Worm (Caenorhabditis elegans): ENCODE data around the gene F59E11.5.

Gene F59E11.5

DNA sequence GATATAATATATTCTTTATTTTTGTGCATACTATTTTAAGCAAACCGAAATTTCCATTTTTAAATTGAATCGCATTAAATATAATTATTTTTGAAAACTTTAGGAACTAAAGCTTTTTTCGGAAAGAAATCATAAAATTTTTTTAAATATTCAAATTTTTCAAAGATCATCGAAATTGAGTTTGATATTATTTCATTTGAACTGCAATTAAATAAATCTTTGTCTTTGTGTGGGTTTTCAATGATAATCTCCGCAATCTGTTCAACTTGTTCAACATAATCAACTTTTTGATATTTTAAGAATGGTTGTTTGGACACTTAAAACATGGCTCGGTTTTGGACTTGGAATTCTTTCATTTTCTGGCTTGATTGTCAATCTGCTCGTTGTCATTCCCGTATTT, 14.3 kb downstream of the F59E11.5 start, which contains the start of gene srx-2:
Gene srx-2 (plus strand): TSS at position 301 of the 400 bp plus-strand sequence.
- TF ChIP-seq hnd-1 (tag; optimal IDR thresholded peaks at IDR 0.05): no peak
- TF ChIP-seq flt-1 (GFP tag; IDR thresholded peaks at IDR 0.05): no peak
- TF ChIP-seq ceh-36 (tag; optimal IDR thresholded peaks at IDR 0.05): no peak
- TF ChIP-seq ama-1 (optimal IDR thresholded peaks at IDR 0.05): no peak
- TF ChIP-seq ets-7 (tag; optimal IDR thresholded peaks at IDR 0.05): no peak
- no peak for TF ChIP-seq hmbx-1 (tag; optimal IDR thresholded peaks at IDR 0.05)
- TF ChIP-seq F13C5.2 (tag; optimal IDR thresholded peaks at IDR 0.05): no peak
- no peak for TF ChIP-seq tbx-37 (GFP tag; conservative IDR thresholded peaks at IDR 0.05)
- no peak for TF ChIP-seq aly-1 (tag; optimal IDR thresholded peaks at IDR 0.05)
- TF ChIP-seq tbx-11 (GFP tag; IDR thresholded peaks at IDR 0.05): no peak
- no peak for TF ChIP-seq ceh-13 (GFP tag; optimal IDR thresholded peaks at IDR 0.05)
- no peak for TF ChIP-seq B0310.2 (tag; optimal IDR thresholded peaks at IDR 0.05)
- no peak for TF ChIP-seq scrt-1 (GFP tag; IDR thresholded peaks at IDR 0.05)

DNA sequence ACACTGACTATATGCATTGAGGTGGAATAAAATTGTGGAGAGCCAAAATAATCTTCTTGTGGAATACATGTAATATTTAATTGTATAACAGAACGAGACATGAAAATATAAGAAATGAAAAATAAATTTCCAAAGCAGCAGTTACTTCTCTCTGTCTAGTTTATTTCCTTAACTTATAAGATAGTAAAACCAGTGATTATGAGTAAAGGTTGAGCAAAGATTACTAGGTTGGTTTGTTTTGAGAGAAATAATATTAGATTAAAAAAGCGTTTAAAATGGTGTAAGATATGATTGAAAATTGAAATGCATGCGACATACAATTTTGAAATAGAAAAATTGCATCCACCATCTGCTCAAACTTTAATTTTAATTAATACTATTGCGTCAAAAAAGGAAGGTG, 18.9 kb downstream of the F59E11.5 start, which contains the start of gene srh-201:
Gene srh-201 (minus strand): TSS at position 101 of the 400 bp plus-strand sequence.
- TF ChIP-seq tbx-37 (GFP tag; conservative IDR thresholded peaks at IDR 0.05) (no peak), ceh-36 (tag; optimal IDR thresholded peaks at IDR 0.05) (no peak), hmg-4 (GFP tag; optimal IDR thresholded peaks at IDR 0.05) (no peak), hmbx-1 (tag; optimal IDR thresholded peaks at IDR 0.05) (no peak), ama-1 (optimal IDR thresholded peaks at IDR 0.05) (no peak)

DNA sequence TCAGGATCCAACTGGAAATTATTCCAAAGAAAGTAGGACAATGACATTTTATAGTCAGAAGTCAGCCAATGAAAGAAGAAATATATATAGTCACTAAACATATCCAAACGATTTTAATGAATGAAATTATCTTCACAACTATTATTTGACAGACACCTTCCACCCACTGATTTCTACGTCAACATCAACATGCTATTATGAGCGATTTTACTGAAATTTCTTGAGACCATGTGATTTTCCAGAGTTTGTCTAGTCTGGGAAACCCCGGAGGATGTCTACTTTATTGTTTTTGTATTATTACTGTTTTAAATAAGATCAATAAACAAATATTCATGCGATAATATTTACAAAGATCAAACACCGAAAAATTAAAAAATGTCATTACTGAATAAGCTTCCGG, 20.6 kb downstream of the F59E11.5 start, which contains the start of gene srt-18:
Gene srt-18 (minus strand): TSS at position 101 of the 400 bp plus-strand sequence.
- TF ChIP-seq ceh-36 (tag; optimal IDR thresholded peaks at IDR 0.05) (no peak), tbx-11 (GFP tag; IDR thresholded peaks at IDR 0.05) (no peak), hnd-1 (tag; optimal IDR thresholded peaks at IDR 0.05) (no peak), aly-1 (tag; optimal IDR thresholded peaks at IDR 0.05) (no peak), pes-1 (GFP tag; IDR thresholded peaks at IDR 0.05) (no peak), tbx-37 (GFP tag; conservative IDR thresholded peaks at IDR 0.05) (no peak), ama-1 (optimal IDR thresholded peaks at IDR 0.05) (no peak), tra-4 (tag; optimal IDR thresholded peaks at IDR 0.05) (no peak), sea-1 (GFP tag; conservative IDR thresholded peaks at IDR 0.05) (no peak), hmg-4 (GFP tag; optimal IDR thresholded peaks at IDR 0.05) (no peak), flt-1 (GFP tag; IDR thresholded peaks at IDR 0.05) (no peak), hmbx-1 (tag; optimal IDR thresholded peaks at IDR 0.05) (no peak)

- no peak for TF ChIP-seq tra-4 (tag; optimal IDR thresholded peaks at IDR 0.05)
- no peak for TF ChIP-seq ama-1 (optimal IDR thresholded peaks at IDR 0.05)
- no peak for TF ChIP-seq hnd-1 (tag; optimal IDR thresholded peaks at IDR 0.05)
- TF ChIP-seq tbx-37 (GFP tag; conservative IDR thresholded peaks at IDR 0.05): no peak
- no peak for TF ChIP-seq B0310.2 (tag; optimal IDR thresholded peaks at IDR 0.05)
Measured at ce11 chrV:9016479-9016878, 21.6 kb downstream of the F59E11.5 start, which contains the start of gene oac-40. Gene oac-40, plus strand, starts transcription at chrV:9016779.

- TF ChIP-seq tra-4 (tag; optimal IDR thresholded peaks at IDR 0.05): no peak
- no peak for TF ChIP-seq ets-7 (tag; optimal IDR thresholded peaks at IDR 0.05)
- no peak for TF ChIP-seq pes-1 (GFP tag; IDR thresholded peaks at IDR 0.05)
- no peak for TF ChIP-seq aly-1 (tag; optimal IDR thresholded peaks at IDR 0.05)
- no peak for TF ChIP-seq scrt-1 (GFP tag; IDR thresholded peaks at IDR 0.05)
- TF ChIP-seq hnd-1 (tag; optimal IDR thresholded peaks at IDR 0.05): no peak
- no peak for TF ChIP-seq tbx-11 (GFP tag; IDR thresholded peaks at IDR 0.05)
- no peak for TF ChIP-seq F13C5.2 (tag; optimal IDR thresholded peaks at IDR 0.05)
- no peak for TF ChIP-seq flt-1 (GFP tag; IDR thresholded peaks at IDR 0.05)
- no peak for TF ChIP-seq ceh-36 (tag; optimal IDR thresholded peaks at IDR 0.05)
- TF ChIP-seq hmg-4 (GFP tag; optimal IDR thresholded peaks at IDR 0.05): no peak
- no peak for TF ChIP-seq B0310.2 (tag; optimal IDR thresholded peaks at IDR 0.05)
- TF ChIP-seq ceh-13 (GFP tag; optimal IDR thresholded peaks at IDR 0.05): no peak
- TF ChIP-seq ama-1 (optimal IDR thresholded peaks at IDR 0.05): no peak
- TF ChIP-seq sea-1 (GFP tag; conservative IDR thresholded peaks at IDR 0.05): no peak
- TF ChIP-seq hmbx-1 (tag; optimal IDR thresholded peaks at IDR 0.05): no peak
- no peak for TF ChIP-seq tbx-37 (GFP tag; conservative IDR thresholded peaks at IDR 0.05)
Measured at ce11 chrV:9018871-9019270, 24.0 kb downstream of the F59E11.5 start.

ce11 chrV:9022078-9022477, 27.2 kb downstream of the F59E11.5 start, which contains the start of gene oac-41:
Gene oac-41, minus strand, starts transcription at chrV:9022178.
- TF ChIP-seq aly-1 (tag; optimal IDR thresholded peaks at IDR 0.05): no peak
- TF ChIP-seq tbx-11 (GFP tag; IDR thresholded peaks at IDR 0.05): no peak
- TF ChIP-seq flt-1 (GFP tag; IDR thresholded peaks at IDR 0.05): no peak
- no peak for TF ChIP-seq pes-1 (GFP tag; IDR thresholded peaks at IDR 0.05)
- TF ChIP-seq hmbx-1 (tag; optimal IDR thresholded peaks at IDR 0.05): no peak
- TF ChIP-seq ceh-13 (GFP tag; optimal IDR thresholded peaks at IDR 0.05): no peak
- no peak for TF ChIP-seq tra-4 (tag; optimal IDR thresholded peaks at IDR 0.05)
- no peak for TF ChIP-seq ets-7 (tag; optimal IDR thresholded peaks at IDR 0.05)
- TF ChIP-seq B0310.2 (tag; optimal IDR thresholded peaks at IDR 0.05): no peak
- TF ChIP-seq scrt-1 (GFP tag; IDR thresholded peaks at IDR 0.05): no peak
- TF ChIP-seq ama-1 (optimal IDR thresholded peaks at IDR 0.05): no peak
- no peak for TF ChIP-seq F13C5.2 (tag; optimal IDR thresholded peaks at IDR 0.05)
- TF ChIP-seq hmg-4 (GFP tag; optimal IDR thresholded peaks at IDR 0.05): no peak
- no peak for TF ChIP-seq hnd-1 (tag; optimal IDR thresholded peaks at IDR 0.05)
- no peak for TF ChIP-seq ceh-36 (tag; optimal IDR thresholded peaks at IDR 0.05)

ce11 chrV:9024713-9025112, 29.8 kb downstream of the F59E11.5 start, which contains the start of gene bus-1:
Gene bus-1, minus strand, starts transcription at chrV:9024813.
- no peak for TF ChIP-seq ceh-13 (GFP tag; optimal IDR thresholded peaks at IDR 0.05)
- TF ChIP-seq hmg-4 (GFP tag; optimal IDR thresholded peaks at IDR 0.05): no peak
- TF ChIP-seq pes-1 (GFP tag; IDR thresholded peaks at IDR 0.05): no peak
- TF ChIP-seq sea-1 (GFP tag; conservative IDR thresholded peaks at IDR 0.05): no peak
- no peak for TF ChIP-seq ets-7 (tag; optimal IDR thresholded peaks at IDR 0.05)
- no peak for TF ChIP-seq aly-1 (tag; optimal IDR thresholded peaks at IDR 0.05)
- no peak for TF ChIP-seq hmbx-1 (tag; optimal IDR thresholded peaks at IDR 0.05)
- no peak for TF ChIP-seq B0310.2 (tag; optimal IDR thresholded peaks at IDR 0.05)
- TF ChIP-seq ceh-36 (tag; optimal IDR thresholded peaks at IDR 0.05): no peak
- no peak for TF ChIP-seq flt-1 (GFP tag; IDR thresholded peaks at IDR 0.05)
- TF ChIP-seq tra-4 (tag; optimal IDR thresholded peaks at IDR 0.05): no peak
- no peak for TF ChIP-seq tbx-37 (GFP tag; conservative IDR thresholded peaks at IDR 0.05)
